Worm (Caenorhabditis elegans) whole organism, L1 larva: ENCODE data around the gene srj-33.

ENCODE experiments used
- ama-1 ChIP-seq: fragments of 150-350 bp; optimal IDR thresholded peaks from 2 replicates; lab custom pipeline; 2014
- blmp-1 ChIP-seq: fragments of 150-350 bp; optimal IDR thresholded peaks from 2 replicates; lab custom pipeline; 2014; ENCODE audit warnings: missing biosample characterization, missing genetic modification characterization
- ceh-63 ChIP-seq: fragments of 200-800 bp; sonication (Bioruptor generic); optimal IDR thresholded peaks from 2 replicates; lab custom pipeline; 2018; ENCODE audit warnings: mild to moderate bottlenecking, missing genetic modification characterization, missing compliant biosample characterization
- egl-27 ChIP-seq, 2 experiments: fragments of 150-350 bp in 1 of 2; sonication (generic microtip); optimal IDR thresholded peaks; 3 replicates each; lab custom pipeline; 2017 to 2018; ENCODE audit warnings: missing biosample characterization in 2 of 2, missing genetic modification characterization in 2 of 2, missing genetic modification reagents in 2 of 2
- elt-2 ChIP-seq: sonication (generic microtip); optimal IDR thresholded peaks from 2 replicates; lab custom pipeline; 2016; ENCODE audit warnings: missing genetic modification characterization, mild to moderate bottlenecking, inconsistent platforms, missing compliant biosample characterization, missing genetic modification reagents
- hlh-4 ChIP-seq: sonication (generic microtip); optimal IDR thresholded peaks from 2 replicates; lab custom pipeline; 2016; ENCODE audit warnings: mild to moderate bottlenecking, missing genetic modification characterization, missing compliant biosample characterization
- hpl-2 ChIP-seq: fragments of 150-350 bp; optimal IDR thresholded peaks from 2 replicates; lab custom pipeline; 2014; ENCODE audit warnings: missing biosample characterization, missing genetic modification reagents, missing genetic modification characterization
- lin-13 ChIP-seq: fragments of 150-350 bp; optimal IDR thresholded peaks from 2 replicates; lab custom pipeline; 2014; ENCODE audit warnings: missing biosample characterization, missing genetic modification reagents, missing genetic modification characterization
- mep-1 ChIP-seq: fragments of 150-350 bp; optimal IDR thresholded peaks from 2 replicates; lab custom pipeline; 2014; ENCODE audit warnings: missing biosample characterization, missing genetic modification characterization
- nhr-11 ChIP-seq: fragments of 150-350 bp; optimal IDR thresholded peaks from 2 replicates; lab custom pipeline; 2014; ENCODE audit warnings: missing biosample characterization, missing genetic modification characterization
- zag-1 ChIP-seq: fragments of 150-350 bp; optimal IDR thresholded peaks from 2 replicates; lab custom pipeline; 2014; ENCODE audit warnings: missing biosample characterization, missing genetic modification characterization
- zip-4 ChIP-seq: fragments of 200-800 bp; sonication (Bioruptor generic); optimal IDR thresholded peaks from 2 replicates; lab custom pipeline; 2018; ENCODE audit warnings: mild to moderate bottlenecking, missing genetic modification characterization, moderate library complexity, missing compliant biosample characterization

DNA sequence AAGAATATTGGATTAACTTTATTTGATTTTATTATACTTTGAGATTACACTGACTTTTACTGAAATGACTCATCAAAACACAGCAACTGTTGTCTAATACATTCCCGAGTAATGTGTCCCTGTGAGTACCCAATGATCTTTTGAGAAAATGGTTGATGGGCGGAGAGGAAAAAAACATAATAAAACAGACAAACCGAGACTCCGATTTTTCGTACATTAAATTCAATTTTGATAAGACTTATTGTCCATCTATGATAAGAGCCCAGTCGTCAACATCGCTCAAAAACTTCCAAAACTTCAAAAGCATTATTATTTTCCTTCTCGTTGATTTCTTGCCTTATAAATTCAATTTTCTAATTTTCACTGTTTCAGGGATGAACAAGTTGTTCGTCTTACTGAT lies 13.5 kb upstream of the srj-33 start, which contains the start of gene ttr-46:
- TF ChIP-seq elt-2 (tag; lab: Kevin White, UChicago) (peak; percentile 7), zip-4 (GFP tag; lab: Kevin White, UChicago) (no peak), nhr-11 (tag; lab: Kevin White, UChicago) (no peak), ama-1 (lab: Kevin White, UChicago) (no peak), hpl-2 (GFP tag; lab: Kevin White, UChicago) (no peak), ceh-63 (GFP tag; lab: Kevin White, UChicago) (no peak), lin-13 (GFP tag; lab: Kevin White, UChicago) (no peak), blmp-1 (no peak), hlh-4 (no peak), mep-1 (tag; lab: Kevin White, UChicago) (no peak), zag-1 (tag; lab: Kevin White, UChicago) (no peak), egl-27 (tag; optimal IDR thresholded peaks at IDR 0.05; lab: Kevin White, UChicago) (no peak)
